Fruit fly (Drosophila melanogaster) whole organism, embryonic: Measurements from ENCODE around the gene CG12766.

Experiments
- Adf1 ChIP-seq: fragments of 200-800 bp; sonication (Bioruptor generic); IDR thresholded peaks from 2 replicates; pipeline ENCODE4 v1.3.6; 2022; ENCODE audit warnings: missing biosample characterization, missing genetic modification characterization
- C15 ChIP-seq: fragments of 200-800 bp; sonication (Bioruptor generic); IDR thresholded peaks from 3 replicates; pipeline ENCODE4 v1.3.6; 2022; ENCODE audit warnings: missing biosample characterization, missing genetic modification characterization
- CG10366 ChIP-seq: fragments of 200-800 bp; sonication (Bioruptor generic); IDR thresholded peaks from 2 replicates; pipeline ENCODE4 v1.3.6; 2022; ENCODE audit warnings: missing biosample characterization, missing genetic modification characterization
- CG14441 ChIP-seq: fragments of 200-800 bp; sonication (Bioruptor generic); IDR thresholded peaks from 2 replicates; pipeline ENCODE4 v1.3.6; 2022; ENCODE audit warnings: missing biosample characterization, missing genetic modification characterization
- CG14860 ChIP-seq: fragments of 200-800 bp; sonication (Bioruptor generic); IDR thresholded peaks from 3 replicates; pipeline ENCODE4 v1.3.6; 2022; ENCODE audit warnings: missing biosample characterization, missing genetic modification characterization; ENCODE audit not compliant: partially characterized antibody
- CG16813 ChIP-seq: fragments of 200-800 bp; sonication (Bioruptor generic); IDR thresholded peaks from 3 replicates; pipeline ENCODE4 v1.3.6; 2022; ENCODE audit warnings: missing biosample characterization, missing genetic modification characterization; ENCODE audit not compliant: partially characterized antibody
- CG1832 ChIP-seq: fragments of 200-800 bp; sonication (Bioruptor generic); optimal IDR thresholded peaks from 2 replicates; lab custom pipeline; 2017; ENCODE audit warnings: missing biosample characterization, mild to moderate bottlenecking, missing genetic modification characterization, inconsistent platforms
- CG18764 ChIP-seq: fragments of 200-800 bp; sonication (Bioruptor generic); optimal IDR thresholded peaks from 3 replicates; lab custom pipeline; 2016; ENCODE audit warnings: missing biosample characterization, missing genetic modification characterization
- CG2120 ChIP-seq: fragments of 200-800 bp; sonication (Bioruptor generic); optimal IDR thresholded peaks from 3 replicates; lab custom pipeline; 2016; ENCODE audit warnings: missing biosample characterization, missing genetic modification characterization
- CG3163 ChIP-seq: fragments of 200-800 bp; sonication (Bioruptor generic); optimal IDR thresholded peaks from 3 replicates; lab custom pipeline; 2016; ENCODE audit warnings: missing biosample characterization, missing genetic modification characterization
- CG34376 ChIP-seq: fragments of 200-800 bp; sonication (Bioruptor generic); optimal IDR thresholded peaks from 2 replicates; lab custom pipeline; 2018; ENCODE audit warnings: missing biosample characterization, mild to moderate bottlenecking, missing genetic modification characterization
- CG6254 ChIP-seq: fragments of 200-800 bp; sonication (Bioruptor generic); optimal IDR thresholded peaks from 3 replicates; lab custom pipeline; 2017; ENCODE audit warnings: mild to moderate bottlenecking, missing biosample characterization, missing genetic modification reagents, missing genetic modification characterization
- CG6683 ChIP-seq: fragments of 200-800 bp; sonication (Bioruptor generic); optimal IDR thresholded peaks from 2 replicates; lab custom pipeline; 2017; ENCODE audit warnings: missing biosample characterization, mild to moderate bottlenecking, missing genetic modification characterization, missing genetic modification reagents
- CG6689 ChIP-seq: fragments of 200-800 bp; sonication (Bioruptor generic); IDR thresholded peaks from 2 replicates; pipeline ENCODE4 v1.3.6; 2022; ENCODE audit warnings: missing biosample characterization, missing genetic modification characterization
- CG7271 ChIP-seq: fragments of 200-800 bp; sonication (Bioruptor generic); optimal IDR thresholded peaks from 2 replicates; lab custom pipeline; 2018; ENCODE audit warnings: missing biosample characterization, mild to moderate bottlenecking, missing genetic modification characterization, moderate library complexity
- CG7372 ChIP-seq: fragments of 200-800 bp; sonication (Bioruptor generic); IDR thresholded peaks from 2 replicates; pipeline ENCODE4 v1.3.6; 2022; ENCODE audit warnings: missing biosample characterization, missing genetic modification characterization
- CG7987 ChIP-seq: fragments of 200-800 bp; sonication (Bioruptor generic); optimal IDR thresholded peaks from 2 replicates; lab custom pipeline; 2018; ENCODE audit warnings: missing biosample characterization, mild to moderate bottlenecking, missing genetic modification characterization, moderate library complexity
- CG9437 ChIP-seq: fragments of 200-800 bp; sonication (Bioruptor generic); optimal IDR thresholded peaks from 2 replicates; lab custom pipeline; 2018; ENCODE audit warnings: missing biosample characterization, mild to moderate bottlenecking, missing genetic modification characterization
- CG9609 ChIP-seq: fragments of 200-800 bp; sonication (Bioruptor generic); optimal IDR thresholded peaks from 3 replicates; lab custom pipeline; 2016; ENCODE audit warnings: missing biosample characterization, missing genetic modification characterization
- D19B ChIP-seq: fragments of 200-800 bp; sonication (Bioruptor generic); optimal IDR thresholded peaks from 2 replicates; lab custom pipeline; 2017; ENCODE audit warnings: missing biosample characterization, mild to moderate bottlenecking, missing genetic modification characterization
- Deaf1 ChIP-seq: fragments of 200-800 bp; optimal IDR thresholded peaks from 3 replicates; lab custom pipeline; 2019; ENCODE audit warnings: missing biosample characterization, mild to moderate bottlenecking, missing genetic modification characterization, moderate library complexity
- Ets65A ChIP-seq: fragments of 200-800 bp; sonication (Bioruptor generic); peaks from one replicate; lab custom pipeline; 2016; ENCODE audit warnings: missing biosample characterization, missing genetic modification characterization
- Fer1 ChIP-seq: fragments of 200-800 bp; sonication (Bioruptor generic); optimal IDR thresholded peaks from 2 replicates; lab custom pipeline; 2017; ENCODE audit warnings: missing biosample characterization, mild to moderate bottlenecking, missing genetic modification characterization
- Fer2 ChIP-seq: fragments of 200-800 bp; sonication (Bioruptor generic); optimal IDR thresholded peaks from 2 replicates; lab custom pipeline; 2018; ENCODE audit warnings: missing biosample characterization, mild to moderate bottlenecking, missing genetic modification characterization, moderate library complexity
- GATAe ChIP-seq: fragments of 200-800 bp; sonication (Bioruptor generic); conservative IDR thresholded peaks from 2 replicates; pipeline ENCODE4 v1.3.6; 2022; ENCODE audit warnings: missing biosample characterization, missing genetic modification characterization
- HmgZ ChIP-seq: fragments of 200-800 bp; sonication (Bioruptor generic); optimal IDR thresholded peaks from 2 replicates; lab custom pipeline; 2018; ENCODE audit warnings: missing biosample characterization, mild to moderate bottlenecking, missing genetic modification characterization
- Hmr ChIP-seq: fragments of 200-800 bp; sonication (Bioruptor generic); optimal IDR thresholded peaks from 3 replicates; lab custom pipeline; 2017; ENCODE audit warnings: mild to moderate bottlenecking, missing biosample characterization, missing genetic modification reagents, missing genetic modification characterization
- Med ChIP-seq: fragments of 200-800 bp; sonication (Bioruptor generic); peaks from one replicate; lab custom pipeline; 2016; ENCODE audit warnings: missing biosample characterization, missing genetic modification characterization, mild to moderate bottlenecking, inconsistent platforms, moderate library complexity
- Sox100B ChIP-seq: fragments of 200-800 bp; sonication (Bioruptor generic); optimal IDR thresholded peaks from 3 replicates; lab custom pipeline; 2018; ENCODE audit warnings: missing biosample characterization, mild to moderate bottlenecking, missing genetic modification characterization
- abd-A ChIP-seq: fragments of 200-800 bp; sonication (Bioruptor generic); optimal IDR thresholded peaks from 3 replicates; lab custom pipeline; 2019; ENCODE audit warnings: missing biosample characterization, mild to moderate bottlenecking, missing genetic modification characterization, moderate library complexity
- ato ChIP-seq: fragments of 200-800 bp; sonication (Bioruptor generic); IDR thresholded peaks from 2 replicates; pipeline ENCODE4 v1.3.6; 2022; ENCODE audit warnings: missing biosample characterization, missing genetic modification characterization; ENCODE audit not compliant: partially characterized antibody
- bbx ChIP-seq: fragments of 200-800 bp; sonication (Bioruptor generic); IDR thresholded peaks from 2 replicates; pipeline ENCODE4 v1.3.6; 2022; ENCODE audit warnings: missing biosample characterization, missing genetic modification characterization; ENCODE audit not compliant: partially characterized antibody
- bowl ChIP-seq: fragments of 200-800 bp; sonication (Bioruptor generic); IDR thresholded peaks from 2 replicates; pipeline ENCODE4 v1.3.6; 2022; ENCODE audit warnings: missing biosample characterization, missing genetic modification characterization
- chif ChIP-seq, 2 experiments: fragments of 200-800 bp; sonication (Bioruptor generic); optimal IDR thresholded peaks; 3 replicates each; lab custom pipeline; 2016; ENCODE audit warnings: missing biosample characterization in 2 of 2, missing genetic modification characterization in 2 of 2
- crc ChIP-seq: fragments of 200-800 bp; sonication (Bioruptor generic); optimal IDR thresholded peaks from 2 replicates; lab custom pipeline; 2016; ENCODE audit warnings: missing biosample characterization, missing genetic modification characterization
- cwo ChIP-seq: fragments of 200-800 bp; sonication (Bioruptor generic); optimal IDR thresholded peaks from 3 replicates; lab custom pipeline; 2017; ENCODE audit warnings: missing biosample characterization, missing genetic modification characterization, mild to moderate bottlenecking, moderate library complexity, missing genetic modification reagents
- emc ChIP-seq: fragments of 200-800 bp; sonication (Bioruptor generic); optimal IDR thresholded peaks from 2 replicates; lab custom pipeline; 2016; ENCODE audit warnings: missing biosample characterization, missing genetic modification characterization
- ems ChIP-seq: fragments of 200-800 bp; sonication (Bioruptor generic); optimal IDR thresholded peaks from 3 replicates; lab custom pipeline; 2016; ENCODE audit warnings: missing biosample characterization, missing genetic modification characterization
- esg ChIP-seq: fragments of 200-800 bp; sonication (Bioruptor generic); conservative IDR thresholded peaks from 2 replicates; pipeline ENCODE4 v1.3.6; 2022; ENCODE audit warnings: missing biosample characterization, missing genetic modification characterization
- eve ChIP-seq, 2 experiments: fragments of >200 bp; optimal IDR thresholded peaks; 2 replicates each; lab custom pipeline; 2017; ENCODE audit warnings: missing biosample characterization in 2 of 2, missing genetic modification characterization in 2 of 2
- exex ChIP-seq: fragments of 200-800 bp; sonication (Bioruptor generic); optimal IDR thresholded peaks from 4 replicates; lab custom pipeline; 2018; ENCODE audit warnings: missing biosample characterization, mild to moderate bottlenecking, missing genetic modification characterization, moderate library complexity
- gfzf ChIP-seq: fragments of 200-800 bp; sonication (Bioruptor generic); optimal IDR thresholded peaks from 2 replicates; lab custom pipeline; 2016; ENCODE audit warnings: missing biosample characterization, mild to moderate bottlenecking, missing genetic modification characterization, moderate library complexity
- grau ChIP-seq: fragments of 200-800 bp; optimal IDR thresholded peaks from 3 replicates; lab custom pipeline; 2019; ENCODE audit warnings: missing biosample characterization, mild to moderate bottlenecking, missing genetic modification characterization, moderate library complexity
- her ChIP-seq: fragments of 200-800 bp; sonication (Bioruptor generic); optimal IDR thresholded peaks from 2 replicates; lab custom pipeline; 2016; ENCODE audit warnings: missing biosample characterization, missing genetic modification characterization
- lab ChIP-seq: fragments of 200-800 bp; sonication (Bioruptor generic); optimal IDR thresholded peaks from 3 replicates; lab custom pipeline; 2017; ENCODE audit warnings: missing biosample characterization, missing genetic modification characterization, mild to moderate bottlenecking, moderate library complexity, missing genetic modification reagents
- lbe ChIP-seq: fragments of 200-800 bp; sonication (Bioruptor generic); optimal IDR thresholded peaks from 2 replicates; lab custom pipeline; 2016; ENCODE audit warnings: missing biosample characterization, mild to moderate bottlenecking, missing genetic modification characterization
- mirr ChIP-seq: fragments of 200-800 bp; sonication (Bioruptor generic); optimal IDR thresholded peaks from 3 replicates; lab custom pipeline; 2018; ENCODE audit warnings: missing biosample characterization, mild to moderate bottlenecking, missing genetic modification characterization
- otp ChIP-seq: fragments of 200-800 bp; sonication (Bioruptor generic); IDR thresholded peaks from 3 replicates; pipeline ENCODE4, ENCODE4 v1.3.6; 2022; ENCODE audit warnings: missing biosample characterization, missing genetic modification characterization
- sob ChIP-seq: fragments of 200-800 bp; sonication (Bioruptor generic); IDR thresholded peaks from 2 replicates; pipeline ENCODE4 v1.3.6; 2022; ENCODE audit warnings: missing biosample characterization, missing genetic modification characterization
- sr ChIP-seq: fragments of 200-800 bp; sonication (Bioruptor generic); IDR thresholded peaks from 3 replicates; pipeline ENCODE4 v1.3.6; 2022; ENCODE audit warnings: missing biosample characterization, missing genetic modification characterization
- tna ChIP-seq: fragments of 200-800 bp; sonication (Bioruptor generic); IDR thresholded peaks from 2 replicates; pipeline ENCODE4 v1.3.6; 2022; ENCODE audit warnings: missing biosample characterization, missing genetic modification characterization; ENCODE audit not compliant: partially characterized antibody

Gene CG12766

dm6 chr3L:3925487-3925886 lies 14.4 kb downstream of the CG12766 start (continued):
- TF ChIP-seq CG14441 (GFP tag; lab: Robert Waterston, UW) (no peak), Ets65A (no peak), Fer1 (GFP tag; lab: Kevin White, UChicago) (peak; percentile 8), crc (GFP tag; lab: Kevin White, UChicago) (no peak), cwo (peak; percentile 71), ems (GFP tag; lab: Kevin White, UChicago) (no peak), Sox100B (GFP tag; lab: Kevin White, UChicago) (no peak), her (GFP tag; lab: Kevin White, UChicago) (no peak), CG16813 (GFP tag; lab: Robert Waterston, UW) (no peak), chif (GFP tag; optimal IDR thresholded peaks at IDR 0.05; lab: Kevin White, UChicago) (no peak), bowl (GFP tag; lab: Robert Waterston, UW) (no peak), CG6254 (GFP tag; lab: Kevin White, UChicago) (no peak), Hmr (GFP tag; lab: Kevin White, UChicago) (peak; percentile 54), lab (GFP tag; lab: Kevin White, UChicago) (peak; percentile 41), emc (GFP tag; lab: Kevin White, UChicago) (no peak), exex (tag; lab: Kevin White, UChicago) (peak; percentile 76), Deaf1 (peak; percentile 97), GATAe (GFP tag; lab: Robert Waterston, UW) (0 out of 2 replicates have a peak, but pooled peaks have one; percentile 22), tna (GFP tag; lab: Robert Waterston, UW) (no peak), CG6683 (GFP tag; lab: Kevin White, UChicago) (no peak), CG9437 (GFP tag; lab: Kevin White, UChicago) (no peak), ato (GFP tag; lab: Robert Waterston, UW) (no peak), mirr (GFP tag; lab: Kevin White, UChicago) (peak; percentile 2), esg (no peak), eve (GFP tag; optimal IDR thresholded peaks at IDR 0.05; lab: Kevin White, UChicago) (no peak), CG14860 (GFP tag; lab: Robert Waterston, UW) (no peak), otp (GFP tag; lab: Robert Waterston, UW) (no peak), CG10366 (GFP tag; lab: Robert Waterston, UW) (no peak), sob (GFP tag; lab: Robert Waterston, UW) (0 out of 2 replicates have a peak, but pooled peaks have one; percentile 9), D19B (GFP tag; lab: Kevin White, UChicago) (no peak), CG1832 (GFP tag; lab: Kevin White, UChicago) (no peak), grau (tag; lab: Kevin White, UChicago) (no peak), abd-A (tag; lab: Kevin White, UChicago) (peak; percentile 29), Fer2 (no peak), CG9609 (GFP tag; lab: Kevin White, UChicago) (no peak), CG6689 (GFP tag; lab: Robert Waterston, UW) (no peak), CG3163 (GFP tag; lab: Kevin White, UChicago) (no peak), HmgZ (tag; lab: Kevin White, UChicago) (peak; percentile 37), CG34376 (GFP tag; lab: Kevin White, UChicago) (peak; percentile 60), gfzf (GFP tag; lab: Kevin White, UChicago) (no peak), CG7271 (tag; lab: Kevin White, UChicago) (no peak), sr (GFP tag; lab: Robert Waterston, UW) (no peak), C15 (GFP tag; lab: Robert Waterston, UW) (no peak), Med (GFP tag; lab: Kevin White, UChicago) (peak; percentile 69), bbx (no peak), CG18764 (GFP tag; lab: Kevin White, UChicago) (no peak), CG2120 (GFP tag; lab: Kevin White, UChicago) (no peak), lbe (GFP tag; lab: Kevin White, UChicago) (no peak), CG7987 (no peak), CG7372 (GFP tag; lab: Robert Waterston, UW) (no peak), Adf1 (GFP tag; lab: Robert Waterston, UW) (peak; percentile 42; the same call in 1 of the 2 replicates)
